Fruit fly (Drosophila melanogaster) whole organism, embryonic: ENCODE results near the gene CG32554.
A peak's percentile ranks its signal among the peaks of the same experiment; 100 is the strongest.

Source experiments
- Blimp-1 ChIP-seq: fragments of 200-800 bp; sonication (Bioruptor generic); optimal IDR thresholded peaks from 3 replicates; lab custom pipeline; 2018; ENCODE audit warnings: missing biosample characterization, missing genetic modification characterization, mild to moderate bottlenecking, moderate library complexity, missing genetic modification reagents
- CG1024 ChIP-seq: fragments of 200-800 bp; sonication (Bioruptor generic); IDR thresholded peaks from 2 replicates; pipeline ENCODE4 v1.3.6; 2022; ENCODE audit warnings: missing biosample characterization, missing genetic modification characterization
- CG10267 ChIP-seq: fragments of 200-800 bp; sonication (Bioruptor generic); optimal IDR thresholded peaks from 2 replicates; lab custom pipeline; 2018; ENCODE audit warnings: missing biosample characterization, mild to moderate bottlenecking, missing genetic modification characterization, moderate library complexity
- CG10654 ChIP-seq: fragments of 200-800 bp; sonication (Bioruptor generic); optimal IDR thresholded peaks from 2 replicates; lab custom pipeline; 2016; ENCODE audit warnings: missing biosample characterization, missing genetic modification characterization
- CG11085 ChIP-seq: fragments of 200-800 bp; sonication (Bioruptor generic); IDR thresholded peaks from 2 replicates; pipeline ENCODE4 v1.3.6; 2022; ENCODE audit warnings: missing biosample characterization, missing genetic modification characterization
- CG11695 ChIP-seq: fragments of 200-800 bp; sonication (Bioruptor generic); IDR thresholded peaks from 3 replicates; pipeline ENCODE4 v1.3.6; 2022; ENCODE audit warnings: missing biosample characterization, missing genetic modification characterization
- CG13424 ChIP-seq: fragments of 200-800 bp; sonication (Bioruptor generic); optimal IDR thresholded peaks from 2 replicates; lab custom pipeline; 2019; ENCODE audit warnings: missing biosample characterization, mild to moderate bottlenecking, missing genetic modification characterization, moderate library complexity
- CG14710 ChIP-seq: fragments of 200-800 bp; sonication (Bioruptor generic); optimal IDR thresholded peaks from 3 replicates; lab custom pipeline; 2019; ENCODE audit warnings: missing biosample characterization, mild to moderate bottlenecking, missing genetic modification characterization, moderate library complexity
- CG1529 ChIP-seq: fragments of 200-800 bp; sonication (Bioruptor generic); optimal IDR thresholded peaks from 3 replicates; lab custom pipeline; 2018; ENCODE audit warnings: missing biosample characterization, missing genetic modification characterization
- CG16815 ChIP-seq: fragments of 200-800 bp; sonication (Bioruptor generic); optimal IDR thresholded peaks from 3 replicates; lab custom pipeline; 2017; ENCODE audit warnings: missing biosample characterization, mild to moderate bottlenecking, missing genetic modification characterization
- CG17359 ChIP-seq: fragments of 200-800 bp; sonication (Bioruptor generic); optimal IDR thresholded peaks from 3 replicates; lab custom pipeline; 2018; ENCODE audit warnings: missing biosample characterization, mild to moderate bottlenecking, missing genetic modification characterization, moderate library complexity
- CG17385 ChIP-seq: fragments of 200-800 bp; sonication (Bioruptor generic); optimal IDR thresholded peaks from 3 replicates; lab custom pipeline; 2018; ENCODE audit warnings: missing biosample characterization, mild to moderate bottlenecking, missing genetic modification characterization
- CG18262 ChIP-seq: fragments of 200-800 bp; optimal IDR thresholded peaks from 3 replicates; lab custom pipeline; 2019; ENCODE audit warnings: missing biosample characterization, mild to moderate bottlenecking, missing genetic modification characterization, moderate library complexity
- CG2875 ChIP-seq: fragments of 200-800 bp; sonication (Bioruptor generic); optimal IDR thresholded peaks from 2 replicates; lab custom pipeline; 2017; ENCODE audit warnings: missing biosample characterization, mild to moderate bottlenecking, missing genetic modification characterization, missing genetic modification reagents
- CG30020 ChIP-seq: fragments of 200-800 bp; optimal IDR thresholded peaks from 2 replicates; lab custom pipeline; 2019; ENCODE audit warnings: missing biosample characterization, mild to moderate bottlenecking, missing genetic modification characterization, moderate library complexity
- CG30403 ChIP-seq: fragments of 200-800 bp; sonication (Bioruptor generic); optimal IDR thresholded peaks from 3 replicates; lab custom pipeline; 2016; ENCODE audit warnings: missing biosample characterization, missing genetic modification characterization
- CG31388 ChIP-seq: fragments of 200-800 bp; sonication (Bioruptor generic); optimal IDR thresholded peaks from 2 replicates; lab custom pipeline; 2016; ENCODE audit warnings: missing biosample characterization, missing genetic modification characterization
- CG34376 ChIP-seq: fragments of 200-800 bp; sonication (Bioruptor generic); optimal IDR thresholded peaks from 2 replicates; lab custom pipeline; 2018; ENCODE audit warnings: missing biosample characterization, mild to moderate bottlenecking, missing genetic modification characterization
- CG6689 ChIP-seq: fragments of 200-800 bp; sonication (Bioruptor generic); IDR thresholded peaks from 2 replicates; pipeline ENCODE4 v1.3.6; 2022; ENCODE audit warnings: missing biosample characterization, missing genetic modification characterization
- CG7357 ChIP-seq: fragments of 200-800 bp; sonication (Bioruptor generic); IDR thresholded peaks from 3 replicates; pipeline ENCODE4 v1.3.6; 2022; ENCODE audit warnings: missing biosample characterization, missing genetic modification characterization
- CG8281 ChIP-seq: fragments of 200-800 bp; sonication (Bioruptor generic); optimal IDR thresholded peaks from 2 replicates; lab custom pipeline; 2018; ENCODE audit warnings: missing biosample characterization, mild to moderate bottlenecking, missing genetic modification characterization, moderate library complexity
- CG9609 ChIP-seq: fragments of 200-800 bp; sonication (Bioruptor generic); optimal IDR thresholded peaks from 3 replicates; lab custom pipeline; 2016; ENCODE audit warnings: missing biosample characterization, missing genetic modification characterization
- Camta ChIP-seq: fragments of 200-800 bp; sonication (Bioruptor generic); optimal IDR thresholded peaks from 2 replicates; lab custom pipeline; 2016; ENCODE audit warnings: missing biosample characterization, missing genetic modification characterization
- HLH3B ChIP-seq: fragments of 200-800 bp; sonication (Bioruptor generic); IDR thresholded peaks from 2 replicates; pipeline ENCODE4 v1.3.6; 2022; ENCODE audit warnings: missing biosample characterization, missing genetic modification characterization
- Hr3 ChIP-seq: fragments of 200-800 bp; sonication (Bioruptor generic); optimal IDR thresholded peaks from 3 replicates; lab custom pipeline; 2016; ENCODE audit warnings: missing biosample characterization, missing genetic modification characterization
- Hr51 ChIP-seq, 2 experiments: fragments of 200-800 bp; sonication (Bioruptor generic); optimal IDR thresholded peaks; 2 replicates in 1 of 2; 3 replicates in 1 of 2; lab custom pipeline; 2016 to 2018; ENCODE audit warnings: missing biosample characterization in 2 of 2, missing genetic modification characterization in 2 of 2, mild to moderate bottlenecking in 1 of 2, moderate library complexity in 1 of 2
- Lhr ChIP-seq: fragments of 200-800 bp; sonication (Bioruptor generic); optimal IDR thresholded peaks from 3 replicates; lab custom pipeline; 2017; ENCODE audit warnings: mild to moderate bottlenecking, missing biosample characterization, missing genetic modification reagents, missing genetic modification characterization
- Med ChIP-seq: fragments of 200-800 bp; sonication (Bioruptor generic); peaks from one replicate; lab custom pipeline; 2016; ENCODE audit warnings: missing biosample characterization, missing genetic modification characterization, mild to moderate bottlenecking, inconsistent platforms, moderate library complexity
- Meics ChIP-seq: fragments of 200-800 bp; sonication (Bioruptor generic); optimal IDR thresholded peaks from 2 replicates; lab custom pipeline; 2017; ENCODE audit warnings: missing biosample characterization, mild to moderate bottlenecking, missing genetic modification characterization
- Tbp ChIP-seq: fragments of >200 bp; optimal IDR thresholded peaks from 2 replicates; lab custom pipeline; 2018; ENCODE audit warnings: missing biosample characterization, missing genetic modification characterization
- ac ChIP-seq: fragments of 200-800 bp; sonication (Bioruptor generic); optimal IDR thresholded peaks from 3 replicates; lab custom pipeline; 2017; ENCODE audit warnings: missing biosample characterization, mild to moderate bottlenecking, missing genetic modification characterization
- ap ChIP-seq: fragments of 200-800 bp; sonication (Bioruptor generic); IDR thresholded peaks from 2 replicates; pipeline ENCODE4 v1.3.6; 2022; ENCODE audit warnings: missing biosample characterization, missing genetic modification characterization
- chif ChIP-seq, 2 experiments: fragments of 200-800 bp; sonication (Bioruptor generic); optimal IDR thresholded peaks; 3 replicates each; lab custom pipeline; 2016; ENCODE audit warnings: missing biosample characterization in 2 of 2, missing genetic modification characterization in 2 of 2
- crp ChIP-seq, 2 experiments: fragments of 200-800 bp; sonication (Bioruptor generic); optimal IDR thresholded peaks; 2 replicates in 1 of 2; 3 replicates in 1 of 2; lab custom pipeline; 2017; ENCODE audit warnings: missing biosample characterization in 2 of 2, missing genetic modification characterization in 2 of 2, mild to moderate bottlenecking in 1 of 2, moderate library complexity in 1 of 2
- da ChIP-seq: fragments of 200-800 bp; sonication (Bioruptor generic); optimal IDR thresholded peaks from 2 replicates; lab custom pipeline; 2016; ENCODE audit warnings: missing biosample characterization, missing genetic modification characterization
- disco-r ChIP-seq: fragments of 200-800 bp; sonication (Bioruptor generic); optimal IDR thresholded peaks from 2 replicates; lab custom pipeline; 2016; ENCODE audit warnings: missing biosample characterization, missing genetic modification characterization
- fru ChIP-seq: fragments of >200 bp; optimal IDR thresholded peaks from 2 replicates; lab custom pipeline; 2017
- hkb ChIP-seq, 2 experiments: fragments of 200-800 bp in 1 of 2; fragments of >200 bp in 1 of 2; sonication (Bioruptor generic) in 1 of 2; IDR thresholded peaks in 1 of 2; optimal IDR thresholded peaks in 1 of 2; 2 replicates each; pipeline versions ENCODE4 v1.3.6 to Lab custom; 2017 to 2022; ENCODE audit warnings: missing biosample characterization in 1 of 2, missing genetic modification characterization in 1 of 2
- hth ChIP-seq: fragments of >200 bp; optimal IDR thresholded peaks from 2 replicates; lab custom pipeline; 2017; ENCODE audit warnings: inconsistent platforms
- oc ChIP-seq: fragments of 200-800 bp; sonication (Bioruptor generic); optimal IDR thresholded peaks from 2 replicates; lab custom pipeline; 2018; ENCODE audit warnings: missing biosample characterization, mild to moderate bottlenecking, missing genetic modification characterization, moderate library complexity
- ranshi ChIP-seq: fragments of 200-800 bp; sonication (Bioruptor generic); IDR thresholded peaks from 2 replicates; pipeline ENCODE4 v1.3.6; 2022; ENCODE audit warnings: missing biosample characterization, missing genetic modification characterization
- salm ChIP-seq: fragments of 200-800 bp; sonication (Bioruptor generic); optimal IDR thresholded peaks from 2 replicates; lab custom pipeline; 2018; ENCODE audit warnings: missing biosample characterization, mild to moderate bottlenecking, missing genetic modification characterization
- sc ChIP-seq, 3 experiments: fragments of >200 bp in 2 of 3; fragments of 200-800 bp in 1 of 3; sonication (Bioruptor generic) in 1 of 3; optimal IDR thresholded peaks; 2 replicates in 2 of 3; 3 replicates in 1 of 3; lab custom pipeline; 2017; ENCODE audit warnings: mild to moderate bottlenecking in 1 of 3, missing biosample characterization in 1 of 3, missing genetic modification characterization in 1 of 3, missing genetic modification reagents in 1 of 3
- scrt ChIP-seq: fragments of 200-800 bp; sonication (Bioruptor generic); optimal IDR thresholded peaks from 2 replicates; lab custom pipeline; 2018; ENCODE audit warnings: missing biosample characterization, mild to moderate bottlenecking, missing genetic modification characterization, moderate library complexity
- trem ChIP-seq: fragments of 200-800 bp; optimal IDR thresholded peaks from 3 replicates; lab custom pipeline; 2019; ENCODE audit warnings: missing biosample characterization, mild to moderate bottlenecking, missing genetic modification characterization, moderate library complexity
- unpg ChIP-seq: fragments of 200-800 bp; sonication (Bioruptor generic); optimal IDR thresholded peaks from 3 replicates; lab custom pipeline; 2018; ENCODE audit warnings: missing biosample characterization, mild to moderate bottlenecking, missing genetic modification characterization, moderate library complexity
- wdn ChIP-seq: fragments of 200-800 bp; sonication (Bioruptor generic); IDR thresholded peaks from 2 replicates; pipeline ENCODE4 v1.3.6; 2022; ENCODE audit warnings: missing biosample characterization, missing genetic modification characterization

The CG32554 gene

dm6 chrX:17829083-17829997, 23.1 kb downstream of the CG32554 start (continued):
- TF ChIP-seq sc (optimal IDR thresholded peaks at IDR 0.05; lab: Kevin White, UChicago) (no peak), sc (GFP tag; optimal IDR thresholded peaks at IDR 0.05; lab: Kevin White, UChicago) (peak; percentile 74), wdn (no peak), CG17359 (peak; percentile 56), trem (tag; lab: Kevin White, UChicago) (peak; percentile 71), CG34376 (GFP tag; lab: Kevin White, UChicago) (no peak), CG9609 (GFP tag; lab: Kevin White, UChicago) (peak; percentile 8), Meics (GFP tag; lab: Kevin White, UChicago) (no peak), CG1024 (peak; percentile 34; the same call in 1 of the 2 replicates), fru (lab: Kevin White, UChicago) (no peak), CG7357 (GFP tag; lab: Robert Waterston, UW) (0 out of 3 replicates have a peak, but pooled peaks have one; percentile 31), CG2875 (peak; percentile 62), scrt (GFP tag; lab: Kevin White, UChicago) (no peak), crp (GFP tag; optimal IDR thresholded peaks at IDR 0.05; lab: Kevin White, UChicago) (peak in 1 of 2 experiments; percentile 4), ap (GFP tag; lab: Robert Waterston, UW) (peak; percentile 41; the same call in 1 of the 2 replicates), CG30020 (tag; lab: Kevin White, UChicago) (peak; percentile 26), unpg (peak; percentile 64), CG11695 (GFP tag; lab: Robert Waterston, UW) (peak; percentile 22; the same call in 1 of the 3 replicates), Tbp (GFP tag; lab: Kevin White, UChicago) (no peak), Blimp-1 (GFP tag; lab: Kevin White, UChicago) (peak; percentile 50), ac (peak; percentile 53), da (GFP tag; lab: Kevin White, UChicago) (no peak), Hr3 (GFP tag; lab: Kevin White, UChicago) (peak; percentile 35), CG31388 (GFP tag; lab: Kevin White, UChicago) (no peak), disco-r (GFP tag; lab: Kevin White, UChicago) (no peak), HLH3B (GFP tag; lab: Robert Waterston, UW) (peak; percentile 46), salm (tag; lab: Kevin White, UChicago) (peak; percentile 50), CG6689 (GFP tag; lab: Robert Waterston, UW) (peak; percentile 41), CG13424 (peak; percentile 70), chif (GFP tag; optimal IDR thresholded peaks at IDR 0.05; lab: Kevin White, UChicago) (peak; percentile 56 to 69), CG18262 (tag; lab: Kevin White, UChicago) (peak; percentile 91), hkb (optimal IDR thresholded peaks at IDR 0.05; lab: Kevin White, UChicago) (no peak), hkb (GFP tag; IDR thresholded peaks at IDR 0.05; lab: Robert Waterston, UW) (peak; percentile 33; the same call in 1 of the 2 replicates), CG8281 (tag; lab: Kevin White, UChicago) (peak; percentile 29), Lhr (GFP tag; lab: Kevin White, UChicago) (peak; percentile 70), CG17385 (GFP tag; lab: Kevin White, UChicago) (peak; percentile 60), CG11085 (GFP tag; lab: Robert Waterston, UW) (no peak), CG30403 (peak; percentile 56), CG14710 (tag; lab: Kevin White, UChicago) (peak; percentile 85), Med (GFP tag; lab: Kevin White, UChicago) (peak; percentile 35), oc (tag; lab: Kevin White, UChicago) (peak; percentile 57), CG10267 (tag; lab: Kevin White, UChicago) (peak; percentile 76), CG10654 (GFP tag; lab: Kevin White, UChicago) (no peak), Hr51 (GFP tag; optimal IDR thresholded peaks at IDR 0.05; lab: Kevin White, UChicago) (peak in 1 of 2 experiments; percentile 74), hth (lab: Kevin White, UChicago) (no peak), ranshi (GFP tag; lab: Robert Waterston, UW) (0 out of 2 replicates have a peak, but pooled peaks have one; percentile 11), CG16815 (GFP tag; lab: Kevin White, UChicago) (peak; percentile 53), CG1529 (GFP tag; lab: Kevin White, UChicago) (peak; percentile 78), Camta (peak; percentile 52)
